Worm (Caenorhabditis elegans) whole organism, L3 larva: ENCODE data around the gene bath-9.

Source experiments
- R02D3.7 ChIP-seq: fragments of 150-350 bp; optimal IDR thresholded peaks from 2 replicates; lab custom pipeline; 2014; ENCODE audit warnings: missing biosample characterization, missing genetic modification characterization
- aly-2 ChIP-seq: fragments of 150-350 bp; optimal IDR thresholded peaks from 2 replicates; lab custom pipeline; 2014; ENCODE audit warnings: missing biosample characterization, missing genetic modification characterization
- ama-1 ChIP-seq: fragments of 150-350 bp; optimal IDR thresholded peaks from 2 replicates; lab custom pipeline; 2018
- ceh-16 ChIP-seq: sonication (generic microtip); optimal IDR thresholded peaks from 2 replicates; lab custom pipeline; 2017; ENCODE audit warnings: missing biosample characterization, missing genetic modification characterization
- ceh-28 ChIP-seq: fragments of 150-350 bp; optimal IDR thresholded peaks from 2 replicates; lab custom pipeline; 2014; ENCODE audit warnings: missing biosample characterization, missing genetic modification reagents, missing genetic modification characterization
- ceh-82 ChIP-seq: fragments of 150-350 bp; optimal IDR thresholded peaks from 2 replicates; lab custom pipeline; 2014; ENCODE audit warnings: missing biosample characterization, missing genetic modification characterization
- daf-12 ChIP-seq: fragments of 150-350 bp; optimal IDR thresholded peaks from 2 replicates; lab custom pipeline; 2014; ENCODE audit warnings: missing biosample characterization, missing genetic modification reagents, missing genetic modification characterization
- egl-5 ChIP-seq: fragments of 150-350 bp; optimal IDR thresholded peaks from 2 replicates; lab custom pipeline; 2017; ENCODE audit warnings: missing biosample characterization, missing genetic modification reagents, missing genetic modification characterization, inconsistent platforms
- elt-1 ChIP-seq: fragments of 150-350 bp; optimal IDR thresholded peaks from 2 replicates; lab custom pipeline; 2014; ENCODE audit warnings: missing biosample characterization, missing genetic modification characterization
- elt-2 ChIP-seq: sonication (generic microtip); optimal IDR thresholded peaks from 2 replicates; lab custom pipeline; 2016; ENCODE audit warnings: missing genetic modification reagents, mild to moderate bottlenecking, missing genetic modification characterization, missing compliant biosample characterization
- fkh-10 ChIP-seq: sonication (generic microtip); optimal IDR thresholded peaks from 2 replicates; lab custom pipeline; 2017; ENCODE audit warnings: missing biosample characterization, missing genetic modification reagents, missing genetic modification characterization
- fos-1 ChIP-seq: fragments of 150-350 bp; optimal IDR thresholded peaks from 2 replicates; lab custom pipeline; 2014; ENCODE audit warnings: missing biosample characterization, missing genetic modification characterization
- hmg-11 ChIP-seq: sonication (generic microtip); optimal IDR thresholded peaks from 2 replicates; lab custom pipeline; 2016; ENCODE audit warnings: missing genetic modification characterization, missing compliant biosample characterization
- jun-1 ChIP-seq: fragments of 150-350 bp; optimal IDR thresholded peaks from 2 replicates; lab custom pipeline; 2014; ENCODE audit warnings: missing biosample characterization, missing genetic modification reagents, missing genetic modification characterization
- lin-15B ChIP-seq: fragments of 150-350 bp; optimal IDR thresholded peaks from 2 replicates; lab custom pipeline; 2014; ENCODE audit warnings: missing biosample characterization, missing genetic modification characterization
- lin-39 ChIP-seq: fragments of 150-350 bp; optimal IDR thresholded peaks from 2 replicates; lab custom pipeline; 2018; ENCODE audit warnings: missing biosample characterization, missing genetic modification reagents, missing genetic modification characterization
- lsy-12 ChIP-seq: sonication (generic microtip); optimal IDR thresholded peaks from 2 replicates; lab custom pipeline; 2016; ENCODE audit warnings: mild to moderate bottlenecking, missing genetic modification characterization, missing compliant biosample characterization
- mdl-1 ChIP-seq: fragments of 150-350 bp; optimal IDR thresholded peaks from 2 replicates; lab custom pipeline; 2014; ENCODE audit warnings: missing biosample characterization, missing genetic modification characterization
- mml-1 ChIP-seq: fragments of 150-350 bp; sonication (generic microtip); optimal IDR thresholded peaks from 3 replicates; lab custom pipeline; 2014; ENCODE audit warnings: missing biosample characterization, missing genetic modification characterization
- nfya-1 ChIP-seq: sonication (generic microtip); optimal IDR thresholded peaks from 2 replicates; lab custom pipeline; 2017; ENCODE audit warnings: missing genetic modification characterization, mild to moderate bottlenecking, missing compliant biosample characterization, antibody characterized with exemption, moderate library complexity; ENCODE audit not compliant: insufficient read depth
- nhr-12 ChIP-seq: fragments of 150-350 bp; optimal IDR thresholded peaks from 2 replicates; lab custom pipeline; 2014; ENCODE audit warnings: missing biosample characterization, missing genetic modification characterization
- nhr-25 ChIP-seq: sonication (generic microtip); optimal IDR thresholded peaks from 2 replicates; lab custom pipeline; 2017; ENCODE audit warnings: missing biosample characterization, missing genetic modification characterization
- nhr-28 ChIP-seq: fragments of 150-350 bp; optimal IDR thresholded peaks from 2 replicates; lab custom pipeline; 2014; ENCODE audit warnings: missing biosample characterization, missing genetic modification characterization
- nhr-43 ChIP-seq: sonication (generic microtip); optimal IDR thresholded peaks from 2 replicates; lab custom pipeline; 2016; ENCODE audit warnings: mild to moderate bottlenecking, missing genetic modification characterization, missing compliant biosample characterization; ENCODE audit not compliant: poor library complexity, severe bottlenecking
- nhr-67 ChIP-seq: fragments of 150-350 bp; optimal IDR thresholded peaks from 2 replicates; lab custom pipeline; 2014; ENCODE audit warnings: missing biosample characterization, missing genetic modification characterization
- nhr-77 ChIP-seq: fragments of 150-350 bp; optimal IDR thresholded peaks from 2 replicates; lab custom pipeline; 2014; ENCODE audit warnings: missing biosample characterization, missing genetic modification characterization
- pha-4 ChIP-seq: fragments of 150-350 bp; optimal IDR thresholded peaks from 2 replicates; lab custom pipeline; 2014; ENCODE audit warnings: missing biosample characterization, missing genetic modification reagents, missing genetic modification characterization
- sea-2 ChIP-seq: fragments of 150-350 bp; sonication (generic microtip); optimal IDR thresholded peaks from 4 replicates; lab custom pipeline; 2014; ENCODE audit warnings: missing biosample characterization, missing genetic modification reagents, missing genetic modification characterization
- skn-1 ChIP-seq: fragments of 150-350 bp; optimal IDR thresholded peaks from 2 replicates; lab custom pipeline; 2014; ENCODE audit warnings: missing biosample characterization, missing genetic modification characterization
- snpc-4 ChIP-seq: fragments of 150-350 bp; optimal IDR thresholded peaks from 2 replicates; lab custom pipeline; 2014; ENCODE audit warnings: missing biosample characterization, missing genetic modification characterization
- unc-39 ChIP-seq: sonication (generic microtip); optimal IDR thresholded peaks from 4 replicates; lab custom pipeline; 2017; ENCODE audit warnings: missing biosample characterization, missing genetic modification characterization
- unc-62 ChIP-seq: fragments of 150-350 bp; sonication (generic microtip); optimal IDR thresholded peaks from 4 replicates; lab custom pipeline; 2014; ENCODE audit warnings: missing biosample characterization, missing genetic modification reagents, missing genetic modification characterization
- zag-1 ChIP-seq: fragments of 150-350 bp; optimal IDR thresholded peaks from 2 replicates; lab custom pipeline; 2014; ENCODE audit warnings: missing biosample characterization, missing genetic modification characterization
- ztf-4 ChIP-seq: fragments of 150-350 bp; optimal IDR thresholded peaks from 2 replicates; lab custom pipeline; 2014; ENCODE audit warnings: missing biosample characterization, missing genetic modification characterization

bath-9 gene

ce11 chrII:3347940-3348610, 28.8 kb upstream of the bath-9 start, which contains the start of the genes F14D2.14 and bath-29:
Gene F14D2.14, minus strand, starts transcription at chrII:3347990.
Gene bath-29, plus strand, starts transcription at chrII:3348560.
- TF ChIP-seq sea-2 (GFP tag; lab: Kevin White, UChicago) (no peak), nhr-12 (no peak), elt-1 (tag; lab: Kevin White, UChicago) (no peak), lin-39 (no peak), skn-1 (tag; lab: Kevin White, UChicago) (no peak), daf-12 (tag; lab: Kevin White, UChicago) (no peak), nhr-28 (no peak), egl-5 (tag; lab: Kevin White, UChicago) (no peak), mdl-1 (no peak), ama-1 (lab: Kevin White, UChicago) (no peak), ceh-82 (tag; lab: Kevin White, UChicago) (no peak), elt-2 (tag; lab: Kevin White, UChicago) (no peak), nhr-25 (tag; lab: Kevin White, UChicago) (no peak), ceh-16 (no peak), ceh-28 (tag; lab: Kevin White, UChicago) (no peak), aly-2 (tag; lab: Kevin White, UChicago) (no peak), nhr-43 (tag; lab: Kevin White, UChicago) (no peak), jun-1 (no peak), fkh-10 (GFP tag; lab: Kevin White, UChicago) (no peak), snpc-4 (no peak)

DNA sequence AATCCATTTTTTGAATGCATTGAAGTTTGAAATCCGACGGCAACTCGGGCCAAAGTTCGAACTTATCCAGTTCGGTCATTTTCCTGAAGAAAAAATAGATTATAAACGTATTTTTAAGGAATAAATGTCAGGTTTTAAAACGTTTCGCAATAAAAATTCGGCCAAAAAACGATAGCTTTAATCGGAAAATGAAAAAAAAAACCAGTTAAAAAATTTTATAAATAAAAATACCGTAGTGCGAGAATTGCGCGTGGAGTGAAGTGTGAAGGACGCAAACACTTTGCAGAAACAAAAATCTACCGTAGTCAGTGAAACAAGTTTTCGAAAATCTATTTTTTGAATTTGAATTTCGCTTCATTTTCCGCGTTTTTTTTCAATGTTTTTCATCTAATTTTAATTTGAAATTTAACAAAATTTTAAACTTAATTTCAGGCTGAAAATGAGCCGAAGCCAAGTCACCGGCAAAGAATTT, 27.0 kb upstream of the bath-9 start, which contains the start of gene F14D2.8:
Gene F14D2.8, minus strand, starts transcription at position 51 of the 472 bp plus-strand sequence.
- TF ChIP-seq nhr-12 (no peak), elt-1 (tag; lab: Kevin White, UChicago) (no peak), sea-2 (GFP tag; lab: Kevin White, UChicago) (no peak), ceh-82 (tag; lab: Kevin White, UChicago) (no peak), nfya-1 (tag; lab: Kevin White, UChicago) (no peak), zag-1 (no peak), lin-15B (tag; lab: Kevin White, UChicago) (no peak), nhr-67 (no peak), unc-62 (GFP tag; lab: Kevin White, UChicago) (no peak), R02D3.7 (tag; lab: Kevin White, UChicago) (no peak)

DNA sequence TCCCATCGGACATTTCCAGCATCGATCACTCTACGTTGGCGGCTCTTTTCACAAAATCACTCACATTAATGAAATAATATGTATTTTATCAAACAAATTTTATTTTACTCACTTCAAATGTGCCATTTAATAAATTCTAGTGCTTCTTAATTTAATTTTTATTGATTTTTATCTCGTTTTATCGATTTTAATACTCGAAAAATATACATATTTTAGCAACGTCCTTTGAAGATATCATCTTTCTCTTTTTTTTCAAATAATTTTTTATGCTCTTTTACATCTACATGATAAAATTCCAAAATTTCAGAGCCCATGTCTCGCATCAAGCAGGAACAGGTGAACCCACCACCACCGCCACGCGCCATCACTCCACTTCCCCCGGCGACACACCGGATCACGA, 18.1 kb upstream of the bath-9 start, which contains the start of the genes lido-14 and bath-27:
Gene lido-14, plus strand, starts transcription at position 301 of the 400 bp plus-strand sequence.
Gene bath-27, plus strand, starts transcription at position 306 of the 400 bp plus-strand sequence.
- TF ChIP-seq egl-5 (tag; lab: Kevin White, UChicago): no peak
- TF ChIP-seq hmg-11 (tag; lab: Kevin White, UChicago): no peak
- no peak for TF ChIP-seq lsy-12 (tag; lab: Kevin White, UChicago)
- no peak for TF ChIP-seq fos-1
- no peak for TF ChIP-seq pha-4 (tag; lab: Kevin White, UChicago)
- no peak for TF ChIP-seq mml-1
- TF ChIP-seq sea-2 (GFP tag; lab: Kevin White, UChicago): no peak
- no peak for TF ChIP-seq skn-1 (tag; lab: Kevin White, UChicago)
- no peak for TF ChIP-seq ztf-4
- no peak for TF ChIP-seq elt-2 (tag; lab: Kevin White, UChicago)
- no peak for TF ChIP-seq nhr-12
- no peak for TF ChIP-seq unc-39 (tag; lab: Kevin White, UChicago)
- no peak for TF ChIP-seq nhr-77 (tag; lab: Kevin White, UChicago)
- no peak for TF ChIP-seq R02D3.7 (tag; lab: Kevin White, UChicago)
- TF ChIP-seq mdl-1: no peak
- TF ChIP-seq nhr-67: no peak

- TF ChIP-seq nhr-25 (tag; lab: Kevin White, UChicago): no peak
- TF ChIP-seq lsy-12 (tag; lab: Kevin White, UChicago): no peak
- no peak for TF ChIP-seq elt-2 (tag; lab: Kevin White, UChicago)
- no peak for TF ChIP-seq mdl-1
- no peak for TF ChIP-seq nfya-1 (tag; lab: Kevin White, UChicago)
- no peak for TF ChIP-seq ama-1 (lab: Kevin White, UChicago)
- no peak for TF ChIP-seq jun-1
- TF ChIP-seq daf-12 (tag; lab: Kevin White, UChicago): no peak
Observed at ce11 chrII:3367100-3367499, 9.8 kb upstream of the bath-9 start, which contains the start of gene Y49F6C.6. Gene Y49F6C.6, minus strand, starts transcription at chrII:3367200.
